Worm (Caenorhabditis elegans) whole organism, L4 larva: ENCODE results near the gene R02E12.4.

ENCODE experiments used
- R02D3.7 ChIP-seq: fragments of 150-350 bp; sonication (generic microtip); optimal IDR thresholded peaks from 3 replicates; lab custom pipeline; 2014; ENCODE audit warnings: missing biosample characterization, missing genetic modification characterization
- T20F7.1 ChIP-seq: fragments of 200-800 bp; sonication (Bioruptor generic); optimal IDR thresholded peaks from 2 replicates; lab custom pipeline; 2018; ENCODE audit warnings: mild to moderate bottlenecking, missing genetic modification characterization, missing compliant biosample characterization
- T26A8.4 ChIP-seq: fragments of 200-800 bp; sonication (Bioruptor generic); IDR thresholded peaks from 2 replicates; pipeline ENCODE4 v1.3.6; 2022; ENCODE audit warnings: missing genetic modification characterization, missing compliant biosample characterization
- Y75B8A.6 ChIP-seq: fragments of 200-800 bp; sonication (Bioruptor generic); IDR thresholded peaks from 2 replicates; pipeline ENCODE4 v1.3.6; 2022; ENCODE audit warnings: missing genetic modification reagents, missing genetic modification characterization, missing compliant biosample characterization
- aha-1 ChIP-seq: fragments of 150-350 bp; peaks from one replicate; lab custom pipeline; 2014; ENCODE audit warnings: missing biosample characterization, missing genetic modification characterization
- ama-1 ChIP-seq: fragments of 150-350 bp; optimal IDR thresholded peaks from 2 replicates; lab custom pipeline; 2014; ENCODE audit warnings: inconsistent platforms, mixed read lengths
- arid-1 ChIP-seq: fragments of 200-800 bp; sonication (Bioruptor generic); conservative IDR thresholded peaks from 2 replicates; pipeline ENCODE4 v1.3.6; 2022; ENCODE audit warnings: missing genetic modification reagents, missing genetic modification characterization, missing compliant biosample characterization
- ceh-20 ChIP-seq: fragments of 200-800 bp; sonication (Bioruptor generic); IDR thresholded peaks from 2 replicates; pipeline ENCODE4 v1.3.6; 2022; ENCODE audit warnings: missing genetic modification reagents, missing genetic modification characterization, missing compliant biosample characterization
- ceh-28 ChIP-seq: fragments of 150-350 bp; optimal IDR thresholded peaks from 2 replicates; lab custom pipeline; 2014; ENCODE audit warnings: missing biosample characterization, missing genetic modification reagents, missing genetic modification characterization
- ceh-32 ChIP-seq: sonication (generic microtip); optimal IDR thresholded peaks from 2 replicates; lab custom pipeline; 2016; ENCODE audit warnings: mild to moderate bottlenecking, missing genetic modification characterization, missing compliant biosample characterization; ENCODE audit not compliant: poor library complexity
- ces-1 ChIP-seq: fragments of 150-350 bp; sonication (generic microtip); optimal IDR thresholded peaks from 4 replicates; lab custom pipeline; 2014; ENCODE audit warnings: missing biosample characterization, missing genetic modification reagents, missing genetic modification characterization
- daf-16 ChIP-seq, 3 experiments: sonication (generic microtip); optimal IDR thresholded peaks; 2 replicates each; lab custom pipeline; 2016 to 2017; ENCODE audit warnings: missing genetic modification characterization in 3 of 3, missing genetic modification reagents in 3 of 3, mild to moderate bottlenecking in 2 of 3, missing compliant biosample characterization in 2 of 3, missing biosample characterization in 1 of 3, moderate library complexity in 1 of 3
- dmd-6 ChIP-seq: fragments of 200-800 bp; sonication (Bioruptor generic); IDR thresholded peaks from 2 replicates; pipeline ENCODE4 v1.3.6; 2022; ENCODE audit warnings: missing genetic modification reagents, missing genetic modification characterization, missing compliant biosample characterization
- dmd-8 ChIP-seq: fragments of 200-800 bp; sonication (Bioruptor generic); IDR thresholded peaks from 2 replicates; pipeline ENCODE4 v1.3.6; 2022; ENCODE audit warnings: missing genetic modification characterization, missing compliant biosample characterization
- duxl-1 ChIP-seq: sonication (generic microtip); optimal IDR thresholded peaks from 2 replicates; lab custom pipeline; 2016; ENCODE audit warnings: mild to moderate bottlenecking, missing genetic modification characterization, moderate library complexity, missing compliant biosample characterization; ENCODE audit not compliant: poor library complexity
- dve-1 ChIP-seq: sonication (generic microtip); optimal IDR thresholded peaks from 2 replicates; lab custom pipeline; 2017; ENCODE audit warnings: antibody characterized with exemption, mild to moderate bottlenecking, missing genetic modification characterization, missing compliant biosample characterization; ENCODE audit not compliant: insufficient read depth
- egl-27 ChIP-seq: sonication (generic microtip); optimal IDR thresholded peaks from 3 replicates; lab custom pipeline; 2017; ENCODE audit warnings: missing biosample characterization, missing genetic modification reagents, missing genetic modification characterization
- hif-1 ChIP-seq, 2 experiments: sonication (generic microtip); optimal IDR thresholded peaks; 2 replicates each; lab custom pipeline; 2016 to 2017; ENCODE audit warnings: missing compliant biosample characterization in 2 of 2, missing genetic modification characterization in 2 of 2, missing genetic modification reagents in 2 of 2, missing genotype in 2 of 2, mild to moderate bottlenecking in 1 of 2
- hlh-30 ChIP-seq: sonication (generic microtip); optimal IDR thresholded peaks from 2 replicates; lab custom pipeline; 2017; ENCODE audit warnings: antibody characterized with exemption, mild to moderate bottlenecking, missing genetic modification characterization, missing compliant biosample characterization; ENCODE audit not compliant: insufficient read depth
- hmg-1.1 ChIP-seq: fragments of 200-800 bp; sonication (Bioruptor generic); IDR thresholded peaks from 2 replicates; pipeline ENCODE4 v1.3.6; 2022; ENCODE audit warnings: missing genetic modification reagents, missing genetic modification characterization, missing compliant biosample characterization
- lin-29 ChIP-seq: fragments of 200-800 bp; sonication (Bioruptor generic); IDR thresholded peaks from 2 replicates; pipeline ENCODE4 v1.3.6; 2022; ENCODE audit warnings: missing genetic modification reagents, missing genetic modification characterization, missing compliant biosample characterization
- lin-38 ChIP-seq: fragments of 200-800 bp; sonication (Bioruptor generic); IDR thresholded peaks from 2 replicates; pipeline ENCODE4 v1.3.6; 2022; ENCODE audit warnings: missing genetic modification reagents, missing genetic modification characterization, missing compliant biosample characterization
- madf-9 ChIP-seq: fragments of 200-800 bp; sonication (Bioruptor generic); conservative IDR thresholded peaks from 2 replicates; pipeline ENCODE4 v1.3.6; 2022; ENCODE audit warnings: missing genetic modification reagents, missing genetic modification characterization, missing compliant biosample characterization
- mdt-29 ChIP-seq: fragments of 200-800 bp; sonication (Bioruptor generic); IDR thresholded peaks from 2 replicates; pipeline ENCODE4 v1.3.6; 2022; ENCODE audit warnings: missing genetic modification reagents, missing genetic modification characterization, missing compliant biosample characterization
- mxl-2 ChIP-seq: fragments of 200-800 bp; sonication (Bioruptor generic); conservative IDR thresholded peaks from 2 replicates; pipeline ENCODE4 v1.3.6; 2022; ENCODE audit warnings: missing genetic modification reagents, missing genetic modification characterization, missing compliant biosample characterization
- mxl-3 ChIP-seq: fragments of 200-800 bp; sonication (Bioruptor generic); optimal IDR thresholded peaks from 2 replicates; lab custom pipeline; 2018; ENCODE audit warnings: mild to moderate bottlenecking, missing genetic modification characterization, missing compliant biosample characterization
- nhr-102 ChIP-seq: sonication (generic microtip); optimal IDR thresholded peaks from 2 replicates; lab custom pipeline; 2016; ENCODE audit warnings: mild to moderate bottlenecking, missing genetic modification characterization, moderate library complexity, missing compliant biosample characterization
- nhr-42 ChIP-seq: fragments of 200-800 bp; sonication (Bioruptor generic); IDR thresholded peaks from 2 replicates; pipeline ENCODE4 v1.3.6; 2022; ENCODE audit warnings: missing genetic modification characterization, missing compliant biosample characterization
- nhr-6 ChIP-seq: fragments of 150-350 bp; optimal IDR thresholded peaks from 2 replicates; lab custom pipeline; 2014; ENCODE audit warnings: missing biosample characterization, missing genetic modification characterization
- nhr-77 ChIP-seq: fragments of 150-350 bp; optimal IDR thresholded peaks from 2 replicates; lab custom pipeline; 2014; ENCODE audit warnings: missing biosample characterization, missing genetic modification characterization
- pha-4 ChIP-seq, 2 experiments: fragments of 150-350 bp in 1 of 2; fragments of 200-800 bp in 1 of 2; sonication (Bioruptor generic) in 1 of 2; IDR thresholded peaks in 1 of 2; optimal IDR thresholded peaks in 1 of 2; 2 replicates each; pipeline versions ENCODE4 v1.3.6 to Lab custom; 2014 to 2022; ENCODE audit warnings: missing genetic modification characterization in 2 of 2, missing genetic modification reagents in 2 of 2, missing biosample characterization in 1 of 2, missing compliant biosample characterization in 1 of 2
- php-3 ChIP-seq: fragments of 200-800 bp; sonication (Bioruptor generic); IDR thresholded peaks from 2 replicates; pipeline ENCODE4 v1.3.6; 2022; ENCODE audit warnings: missing genetic modification reagents, missing genetic modification characterization, missing compliant biosample characterization
- rbr-2 ChIP-seq: sonication (generic microtip); optimal IDR thresholded peaks from 2 replicates; lab custom pipeline; 2016; ENCODE audit warnings: missing genotype, missing genetic modification characterization, missing compliant biosample characterization
- sdz-12 ChIP-seq: fragments of 200-800 bp; sonication (Bioruptor generic); optimal IDR thresholded peaks from 2 replicates; lab custom pipeline; 2018; ENCODE audit warnings: mild to moderate bottlenecking, missing genetic modification characterization, missing compliant biosample characterization
- set-16 ChIP-seq: fragments of 200-800 bp; sonication (Bioruptor generic); IDR thresholded peaks from 2 replicates; pipeline ENCODE4 v1.3.6; 2022; ENCODE audit warnings: missing genetic modification reagents, missing genetic modification characterization, missing compliant biosample characterization
- snpc-1.2 ChIP-seq: fragments of 200-800 bp; sonication (Bioruptor generic); IDR thresholded peaks from 2 replicates; pipeline ENCODE4 v1.3.6; 2022; ENCODE audit warnings: missing genetic modification reagents, missing genetic modification characterization, missing compliant biosample characterization
- spr-1 ChIP-seq: sonication (generic microtip); optimal IDR thresholded peaks from 2 replicates; lab custom pipeline; 2016; ENCODE audit warnings: mild to moderate bottlenecking, missing genetic modification characterization, missing compliant biosample characterization
- tag-97 ChIP-seq: fragments of 200-800 bp; sonication (Bioruptor generic); IDR thresholded peaks from 2 replicates; pipeline ENCODE4 v1.3.6; 2022; ENCODE audit warnings: missing genetic modification characterization, missing compliant biosample characterization
- tra-1 ChIP-seq: fragments of 200-800 bp; sonication (Bioruptor generic); IDR thresholded peaks from 2 replicates; pipeline ENCODE4 v1.3.6; 2022; ENCODE audit warnings: missing genetic modification reagents, missing genetic modification characterization, missing compliant biosample characterization
- unc-130 ChIP-seq: sonication (generic microtip); optimal IDR thresholded peaks from 2 replicates; lab custom pipeline; 2016; ENCODE audit warnings: missing genetic modification reagents, missing genetic modification characterization, missing compliant biosample characterization
- unc-62 ChIP-seq, 3 experiments: fragments of 150-350 bp in 1 of 3; sonication (generic microtip); optimal IDR thresholded peaks in 2 of 3; peaks in 1 of 3; 1 replicate in 1 of 3; 2 replicates in 2 of 3; lab custom pipeline; 2014 to 2017; ENCODE audit warnings: missing biosample characterization in 3 of 3, missing genetic modification characterization in 3 of 3, missing genetic modification reagents in 3 of 3, missing genotype in 1 of 3
- vab-7 ChIP-seq: fragments of 200-800 bp; sonication (Bioruptor generic); IDR thresholded peaks from 2 replicates; pipeline ENCODE4 v1.3.6; 2022; ENCODE audit warnings: missing genetic modification reagents, missing genetic modification characterization, missing compliant biosample characterization
- ztf-11 ChIP-seq: fragments of 150-350 bp; optimal IDR thresholded peaks from 2 replicates; lab custom pipeline; 2014; ENCODE audit warnings: missing biosample characterization, missing genetic modification characterization
- ztf-7 ChIP-seq: fragments of 150-350 bp; optimal IDR thresholded peaks from 2 replicates; lab custom pipeline; 2014; ENCODE audit warnings: missing biosample characterization, missing genetic modification characterization

The R02E12.4 gene

ce11 chrX:3968209-3968960 is 36.7 kb upstream of the R02E12.4 start, which contains the start of gene C16B8.3 (continued):
- TF ChIP-seq hif-1 (tag; optimal IDR thresholded peaks at IDR 0.05; lab: Kevin White, UChicago) (no peak), T20F7.1 (GFP tag; lab: Kevin White, UChicago) (peak; percentile 42), daf-16 (GFP tag; optimal IDR thresholded peaks at IDR 0.05; lab: Kevin White, UChicago) (no peak), daf-16 (tag; optimal IDR thresholded peaks at IDR 0.05; lab: Kevin White, UChicago) (peak; percentile 66), mxl-2 (GFP tag; lab: Robert Waterston, UW) (no peak), mxl-3 (GFP tag; lab: Kevin White, UChicago) (peak; percentile 17), unc-130 (GFP tag; lab: Kevin White, UChicago) (no peak), nhr-6 (tag; lab: Kevin White, UChicago) (peak; percentile 69), ama-1 (lab: Kevin White, UChicago) (peak; percentile 46), snpc-1.2 (GFP tag; lab: Robert Waterston, UW) (no peak), rbr-2 (no peak), ztf-7 (tag; lab: Kevin White, UChicago) (no peak), egl-27 (tag; lab: Kevin White, UChicago) (no peak)
- TF ChIP-seq, all 104 proteins: peak for 20

- TF ChIP-seq lin-29 (GFP tag; lab: Robert Waterston, UW), result 0 out of 2 replicates have a peak, but pooled peaks have one; percentile 53
- TF ChIP-seq dve-1, result peak; percentile 54
- TF ChIP-seq dmd-6 (GFP tag; lab: Robert Waterston, UW), result peak; percentile 29
- 0 out of 2 replicates have a peak, but pooled peaks have one; percentile 45 for TF ChIP-seq mxl-2 (GFP tag; lab: Robert Waterston, UW)
- TF ChIP-seq mdt-29, result peak; percentile 18; the same call in 1 of the 2 replicates
- peak; percentile 33 for TF ChIP-seq sdz-12 (GFP tag; lab: Kevin White, UChicago)
- no peak for TF ChIP-seq R02D3.7 (tag; lab: Kevin White, UChicago)
- no peak for TF ChIP-seq mxl-3 (GFP tag; lab: Kevin White, UChicago)
- TF ChIP-seq nhr-42 (GFP tag; lab: Robert Waterston, UW), result peak; percentile 64
- TF ChIP-seq ceh-20 (GFP tag; lab: Robert Waterston, UW), result 0 out of 2 replicates have a peak, but pooled peaks have one; percentile 52
- peak; percentile 41; the same call in 1 of the 2 replicates for TF ChIP-seq vab-7
- TF ChIP-seq set-16 (GFP tag; lab: Robert Waterston, UW), result no peak
- TF ChIP-seq arid-1 (GFP tag; lab: Robert Waterston, UW), result peak; percentile 59; the same call in 1 of the 2 replicates
- peak; percentile 18 for TF ChIP-seq T26A8.4 (GFP tag; lab: Robert Waterston, UW)
- peak; percentile 68 for TF ChIP-seq lin-38
- peak; percentile 94 for TF ChIP-seq dmd-8 (GFP tag; lab: Robert Waterston, UW)
- no peak for TF ChIP-seq unc-62 (GFP tag; optimal IDR thresholded peaks at IDR 0.05 in 1 of 2; lab: Kevin White, UChicago)
- no peak for TF ChIP-seq unc-62 (tag; optimal IDR thresholded peaks at IDR 0.05; lab: Kevin White, UChicago)
- peak; percentile 82 for TF ChIP-seq snpc-1.2 (GFP tag; lab: Robert Waterston, UW)
- TF ChIP-seq ceh-32 (tag; lab: Kevin White, UChicago), result no peak
- TF ChIP-seq spr-1 (tag; lab: Kevin White, UChicago), result no peak
- TF ChIP-seq tra-1 (GFP tag; lab: Robert Waterston, UW), result peak; percentile 68
- TF ChIP-seq php-3 (GFP tag; lab: Robert Waterston, UW), result peak; percentile 61
- peak; percentile 32 for TF ChIP-seq duxl-1
- peak; percentile 15 for TF ChIP-seq hmg-1.1 (GFP tag; lab: Robert Waterston, UW)
- no peak for TF ChIP-seq nhr-102 (tag; lab: Kevin White, UChicago)
- no peak for TF ChIP-seq nhr-77 (tag; lab: Kevin White, UChicago)
- no peak for TF ChIP-seq tag-97 (GFP tag; lab: Robert Waterston, UW)
- peak; percentile 84 for TF ChIP-seq pha-4 (GFP tag; IDR thresholded peaks at IDR 0.05; lab: Robert Waterston, UW)
- no peak for TF ChIP-seq pha-4 (tag; optimal IDR thresholded peaks at IDR 0.05; lab: Kevin White, UChicago)
- TF ChIP-seq aha-1, result no peak
- no peak for TF ChIP-seq egl-27 (tag; lab: Kevin White, UChicago)
- TF ChIP-seq hif-1 (tag; optimal IDR thresholded peaks at IDR 0.05; lab: Kevin White, UChicago), result no peak
- TF ChIP-seq madf-9, result 0 out of 2 replicates have a peak, but pooled peaks have one; percentile 8
- no peak for TF ChIP-seq ztf-11
- TF ChIP-seq ces-1 (GFP tag; lab: Kevin White, UChicago), result no peak
- TF ChIP-seq hlh-30, result peak; percentile 64
- peak; percentile 81 for TF ChIP-seq Y75B8A.6 (GFP tag; lab: Robert Waterston, UW)
- TF ChIP-seq ceh-28 (tag; lab: Kevin White, UChicago), result no peak
These were observed 35.8 kb upstream of the R02E12.4 start for ce11 chrX:3969353-3969752.
